Fruit fly (Drosophila melanogaster) whole organism, embryonic: ENCODE data around the gene CG42847.

ENCODE experiments used
- CG2199 ChIP-seq: fragments of 200-800 bp; sonication (Bioruptor generic); IDR thresholded peaks from 3 replicates; pipeline ENCODE4 v1.3.6; 2022; ENCODE audit warnings: missing biosample characterization, missing genetic modification characterization
- CG9876 ChIP-seq: fragments of 200-800 bp; sonication (Bioruptor generic); optimal IDR thresholded peaks from 2 replicates; lab custom pipeline; 2016; ENCODE audit warnings: missing biosample characterization, missing genetic modification characterization
- Dll ChIP-seq: fragments of 200-800 bp; sonication (Bioruptor generic); IDR thresholded peaks from 4 replicates; pipeline ENCODE4 v1.3.6; 2022; ENCODE audit warnings: missing biosample characterization, missing genetic modification characterization; ENCODE audit not compliant: partially characterized antibody
- Ssrp ChIP-seq: fragments of 200-800 bp; sonication (Bioruptor generic); optimal IDR thresholded peaks from 2 replicates; lab custom pipeline; 2018; ENCODE audit warnings: missing biosample characterization, mild to moderate bottlenecking, missing genetic modification characterization, moderate library complexity
- ab ChIP-seq: fragments of 200-800 bp; sonication (Bioruptor generic); optimal IDR thresholded peaks from 2 replicates; lab custom pipeline; 2016; ENCODE audit warnings: missing biosample characterization, missing genetic modification characterization
- chn ChIP-seq: fragments of 200-800 bp; sonication (Bioruptor generic); optimal IDR thresholded peaks from 2 replicates; lab custom pipeline; 2016; ENCODE audit warnings: missing biosample characterization, missing genetic modification characterization

dm6 chr2L:9424193-9424592 is 3.5 kb upstream of the CG42847 start:
- TF ChIP-seq ab (GFP tag; lab: Kevin White, UChicago) (no peak), Dll (GFP tag; lab: Robert Waterston, UW) (no peak), CG2199 (GFP tag; lab: Robert Waterston, UW) (no peak), CG9876 (GFP tag; lab: Kevin White, UChicago) (no peak), chn (GFP tag; lab: Kevin White, UChicago) (no peak), Ssrp (tag; lab: Kevin White, UChicago) (no peak)
